Fruit fly (Drosophila melanogaster) whole organism, embryonic: ENCODE measurements around the gene CG31431.

Experiments
- Ada2b ChIP-seq: fragments of 200-800 bp; sonication (Bioruptor generic); IDR thresholded peaks from 2 replicates; pipeline ENCODE4 v1.3.6; 2022; ENCODE audit warnings: missing biosample characterization, missing genetic modification characterization
- CG10321 ChIP-seq: fragments of 200-800 bp; sonication (Bioruptor generic); IDR thresholded peaks from 2 replicates; pipeline ENCODE4 v1.3.6; 2022; ENCODE audit warnings: missing biosample characterization, missing genetic modification characterization
- CG11398 ChIP-seq: fragments of 200-800 bp; sonication (Bioruptor generic); optimal IDR thresholded peaks from 2 replicates; lab custom pipeline; 2016; ENCODE audit warnings: missing biosample characterization, missing genetic modification characterization
- CG11504 ChIP-seq: fragments of 200-800 bp; sonication (Bioruptor generic); optimal IDR thresholded peaks from 3 replicates; lab custom pipeline; 2019; ENCODE audit warnings: missing biosample characterization, mild to moderate bottlenecking, missing genetic modification characterization, moderate library complexity
- CG1233 ChIP-seq: fragments of 200-800 bp; sonication (Bioruptor generic); optimal IDR thresholded peaks from 4 replicates; lab custom pipeline; 2018; ENCODE audit warnings: missing biosample characterization, mild to moderate bottlenecking, missing genetic modification characterization
- CG13287 ChIP-seq: fragments of 200-800 bp; sonication (Bioruptor generic); IDR thresholded peaks from 2 replicates; pipeline ENCODE4 v1.3.6; 2022; ENCODE audit warnings: missing biosample characterization, missing genetic modification characterization; ENCODE audit not compliant: partially characterized antibody
- CG14710 ChIP-seq: fragments of 200-800 bp; sonication (Bioruptor generic); optimal IDR thresholded peaks from 3 replicates; lab custom pipeline; 2019; ENCODE audit warnings: missing biosample characterization, mild to moderate bottlenecking, missing genetic modification characterization, moderate library complexity
- CG15479 ChIP-seq: fragments of 200-800 bp; sonication (Bioruptor generic); optimal IDR thresholded peaks from 3 replicates; lab custom pipeline; 2019; ENCODE audit warnings: missing biosample characterization, mild to moderate bottlenecking, missing genetic modification characterization, moderate library complexity
- CG17186 ChIP-seq: fragments of 200-800 bp; sonication (Bioruptor generic); optimal IDR thresholded peaks from 3 replicates; lab custom pipeline; 2017; ENCODE audit warnings: missing biosample characterization, missing genetic modification reagents, missing genetic modification characterization
- CG17328 ChIP-seq: fragments of 200-800 bp; sonication (Bioruptor generic); IDR thresholded peaks from 2 replicates; pipeline ENCODE4 v1.3.6; 2022; ENCODE audit warnings: missing biosample characterization, missing genetic modification characterization
- CG1832 ChIP-seq: fragments of 200-800 bp; sonication (Bioruptor generic); optimal IDR thresholded peaks from 2 replicates; lab custom pipeline; 2017; ENCODE audit warnings: missing biosample characterization, mild to moderate bottlenecking, missing genetic modification characterization, inconsistent platforms
- CG2199 ChIP-seq: fragments of 200-800 bp; sonication (Bioruptor generic); IDR thresholded peaks from 3 replicates; pipeline ENCODE4 v1.3.6; 2022; ENCODE audit warnings: missing biosample characterization, missing genetic modification characterization
- CG2712 ChIP-seq: fragments of 200-800 bp; optimal IDR thresholded peaks from 3 replicates; lab custom pipeline; 2019; ENCODE audit warnings: missing biosample characterization, mild to moderate bottlenecking, missing genetic modification characterization, moderate library complexity
- CG31441 ChIP-seq: fragments of 200-800 bp; sonication (Bioruptor generic); IDR thresholded peaks from 2 replicates; pipeline ENCODE4 v1.3.6; 2022; ENCODE audit warnings: missing biosample characterization, missing genetic modification characterization
- CG6254 ChIP-seq: fragments of 200-800 bp; sonication (Bioruptor generic); optimal IDR thresholded peaks from 3 replicates; lab custom pipeline; 2017; ENCODE audit warnings: mild to moderate bottlenecking, missing biosample characterization, missing genetic modification reagents, missing genetic modification characterization
- CG6683 ChIP-seq: fragments of 200-800 bp; sonication (Bioruptor generic); optimal IDR thresholded peaks from 2 replicates; lab custom pipeline; 2017; ENCODE audit warnings: missing biosample characterization, mild to moderate bottlenecking, missing genetic modification characterization, missing genetic modification reagents
- CG6813 ChIP-seq: fragments of 200-800 bp; sonication (Bioruptor generic); optimal IDR thresholded peaks from 2 replicates; lab custom pipeline; 2017; ENCODE audit warnings: missing biosample characterization, missing genetic modification characterization, mild to moderate bottlenecking, moderate library complexity, missing genetic modification reagents
- CG7987 ChIP-seq: fragments of 200-800 bp; sonication (Bioruptor generic); optimal IDR thresholded peaks from 2 replicates; lab custom pipeline; 2018; ENCODE audit warnings: missing biosample characterization, mild to moderate bottlenecking, missing genetic modification characterization, moderate library complexity
- CG8924 ChIP-seq: fragments of 200-800 bp; optimal IDR thresholded peaks from 3 replicates; lab custom pipeline; 2019; ENCODE audit warnings: missing biosample characterization, mild to moderate bottlenecking, missing genetic modification characterization, moderate library complexity
- CG9609 ChIP-seq: fragments of 200-800 bp; sonication (Bioruptor generic); optimal IDR thresholded peaks from 3 replicates; lab custom pipeline; 2016; ENCODE audit warnings: missing biosample characterization, missing genetic modification characterization
- CG9817 ChIP-seq: fragments of 200-800 bp; sonication (Bioruptor generic); optimal IDR thresholded peaks from 2 replicates; lab custom pipeline; 2018; ENCODE audit warnings: missing biosample characterization, mild to moderate bottlenecking, missing genetic modification characterization, moderate library complexity
- D ChIP-seq, 2 experiments: fragments of 200-800 bp in 1 of 2; fragments of >200 bp in 1 of 2; sonication (Bioruptor generic) in 1 of 2; optimal IDR thresholded peaks; 2 replicates in 1 of 2; 3 replicates in 1 of 2; lab custom pipeline; 2017; ENCODE audit warnings: mild to moderate bottlenecking in 1 of 2, missing biosample characterization in 1 of 2, missing genetic modification characterization in 1 of 2, missing genetic modification reagents in 1 of 2
- Ets65A ChIP-seq: fragments of 200-800 bp; sonication (Bioruptor generic); peaks from one replicate; lab custom pipeline; 2016; ENCODE audit warnings: missing biosample characterization, missing genetic modification characterization
- GATAe ChIP-seq: fragments of 200-800 bp; sonication (Bioruptor generic); conservative IDR thresholded peaks from 2 replicates; pipeline ENCODE4 v1.3.6; 2022; ENCODE audit warnings: missing biosample characterization, missing genetic modification characterization
- Max ChIP-seq: fragments of 200-800 bp; sonication (Bioruptor generic); optimal IDR thresholded peaks from 2 replicates; lab custom pipeline; 2016; ENCODE audit warnings: missing biosample characterization, mild to moderate bottlenecking, missing genetic modification characterization
- Meics ChIP-seq: fragments of 200-800 bp; sonication (Bioruptor generic); optimal IDR thresholded peaks from 2 replicates; lab custom pipeline; 2017; ENCODE audit warnings: missing biosample characterization, mild to moderate bottlenecking, missing genetic modification characterization
- NFAT ChIP-seq: fragments of 200-800 bp; sonication (Bioruptor generic); IDR thresholded peaks from 2 replicates; pipeline ENCODE4 v1.3.6; 2022; ENCODE audit warnings: missing biosample characterization, missing genetic modification characterization
- Six4 ChIP-seq: fragments of 200-800 bp; sonication (Bioruptor generic); optimal IDR thresholded peaks from 2 replicates; lab custom pipeline; 2016; ENCODE audit warnings: missing biosample characterization, missing genetic modification characterization
- Sox100B ChIP-seq: fragments of 200-800 bp; sonication (Bioruptor generic); optimal IDR thresholded peaks from 3 replicates; lab custom pipeline; 2018; ENCODE audit warnings: missing biosample characterization, mild to moderate bottlenecking, missing genetic modification characterization
- Xrp1 ChIP-seq: fragments of 200-800 bp; sonication (Bioruptor generic); IDR thresholded peaks from 2 replicates; pipeline ENCODE4 v1.3.6; 2022; ENCODE audit warnings: missing biosample characterization, missing genetic modification characterization
- abd-A ChIP-seq: fragments of 200-800 bp; sonication (Bioruptor generic); optimal IDR thresholded peaks from 3 replicates; lab custom pipeline; 2019; ENCODE audit warnings: missing biosample characterization, mild to moderate bottlenecking, missing genetic modification characterization, moderate library complexity
- chif ChIP-seq, 2 experiments: fragments of 200-800 bp; sonication (Bioruptor generic); optimal IDR thresholded peaks; 3 replicates each; lab custom pipeline; 2016; ENCODE audit warnings: missing biosample characterization in 2 of 2, missing genetic modification characterization in 2 of 2
- chm ChIP-seq: fragments of 200-800 bp; sonication (Bioruptor generic); IDR thresholded peaks from 2 replicates; pipeline ENCODE4 v1.3.6; 2022; ENCODE audit warnings: missing biosample characterization, missing genetic modification characterization
- crc ChIP-seq: fragments of 200-800 bp; sonication (Bioruptor generic); optimal IDR thresholded peaks from 2 replicates; lab custom pipeline; 2016; ENCODE audit warnings: missing biosample characterization, missing genetic modification characterization
- crol ChIP-seq: fragments of 200-800 bp; sonication (Bioruptor generic); IDR thresholded peaks from 2 replicates; pipeline ENCODE4 v1.3.6; 2022; ENCODE audit warnings: missing biosample characterization, missing genetic modification characterization
- emc ChIP-seq: fragments of 200-800 bp; sonication (Bioruptor generic); optimal IDR thresholded peaks from 2 replicates; lab custom pipeline; 2016; ENCODE audit warnings: missing biosample characterization, missing genetic modification characterization
- ems ChIP-seq: fragments of 200-800 bp; sonication (Bioruptor generic); optimal IDR thresholded peaks from 3 replicates; lab custom pipeline; 2016; ENCODE audit warnings: missing biosample characterization, missing genetic modification characterization
- en ChIP-seq: fragments of 200-800 bp; sonication (Bioruptor generic); optimal IDR thresholded peaks from 2 replicates; lab custom pipeline; 2016; ENCODE audit warnings: missing biosample characterization, missing genetic modification characterization
- fd96Cb ChIP-seq: fragments of 200-800 bp; sonication (Bioruptor generic); optimal IDR thresholded peaks from 2 replicates; lab custom pipeline; 2018; ENCODE audit warnings: missing biosample characterization, mild to moderate bottlenecking, missing genetic modification characterization, moderate library complexity
- fru ChIP-seq: fragments of >200 bp; optimal IDR thresholded peaks from 2 replicates; lab custom pipeline; 2017
- gce ChIP-seq: fragments of 200-800 bp; sonication (Bioruptor generic); IDR thresholded peaks from 3 replicates; pipeline ENCODE4 v1.3.6; 2022; ENCODE audit warnings: missing biosample characterization, missing genetic modification characterization
- gem ChIP-seq: fragments of 200-800 bp; sonication (Bioruptor generic); optimal IDR thresholded peaks from 2 replicates; lab custom pipeline; 2019; ENCODE audit warnings: missing biosample characterization, mild to moderate bottlenecking, missing genetic modification characterization, moderate library complexity
- lilli ChIP-seq: fragments of 200-800 bp; sonication (Bioruptor generic); optimal IDR thresholded peaks from 3 replicates; lab custom pipeline; 2016; ENCODE audit warnings: missing biosample characterization, missing genetic modification characterization
- lola ChIP-seq, 3 experiments: fragments of >200 bp in 2 of 3; fragments of 200-800 bp in 1 of 3; sonication (Bioruptor generic) in 1 of 3; optimal IDR thresholded peaks; 2 replicates each; lab custom pipeline; 2017 to 2019; ENCODE audit warnings: missing biosample characterization in 3 of 3, missing genetic modification characterization in 3 of 3, mild to moderate bottlenecking in 1 of 3, moderate library complexity in 1 of 3
- nom ChIP-seq: fragments of 200-800 bp; sonication (Bioruptor generic); optimal IDR thresholded peaks from 2 replicates; lab custom pipeline; 2017; ENCODE audit warnings: missing biosample characterization, missing genetic modification characterization, mild to moderate bottlenecking, moderate library complexity, missing genetic modification reagents
- sens ChIP-seq: fragments of 200-800 bp; sonication (Bioruptor generic); peaks from one replicate; lab custom pipeline; 2016; ENCODE audit warnings: missing biosample characterization, missing genetic modification characterization
- slou ChIP-seq: fragments of 200-800 bp; sonication (Bioruptor generic); optimal IDR thresholded peaks from 3 replicates; lab custom pipeline; 2016; ENCODE audit warnings: missing biosample characterization, missing genetic modification characterization
- yki ChIP-seq: fragments of >200 bp; optimal IDR thresholded peaks from 3 replicates; lab custom pipeline; 2018
- z ChIP-seq: fragments of 200-800 bp; sonication (Bioruptor generic); IDR thresholded peaks from 3 replicates; pipeline ENCODE4 v1.3.6; 2022; ENCODE audit warnings: missing biosample characterization, missing genetic modification characterization

CG31431 gene

dm6 chr3R:21824407-21825006 is 46.0 kb upstream of the CG31431 start:
- TF ChIP-seq Ada2b (0 out of 2 replicates have a peak, but pooled peaks have one; percentile 3), nom (GFP tag; lab: Kevin White, UChicago) (peak; percentile 88), CG15479 (GFP tag; lab: Kevin White, UChicago) (peak; percentile 10), slou (no peak), Meics (GFP tag; lab: Kevin White, UChicago) (no peak), crol (GFP tag; lab: Robert Waterston, UW) (peak; percentile 89), CG1832 (GFP tag; lab: Kevin White, UChicago) (peak; percentile 76), NFAT (GFP tag; lab: Robert Waterston, UW) (no peak), Ets65A (GFP tag; lab: Kevin White, UChicago) (peak; percentile 62), D (optimal IDR thresholded peaks at IDR 0.05; lab: Kevin White, UChicago) (peak; percentile 87), D (GFP tag; optimal IDR thresholded peaks at IDR 0.05; lab: Kevin White, UChicago) (no peak), CG2199 (GFP tag; lab: Robert Waterston, UW) (0 out of 3 replicates have a peak, but pooled peaks have one; percentile 43), z (GFP tag; lab: Robert Waterston, UW) (peak; percentile 63; the same call in 2 of the 3 replicates), CG10321 (GFP tag; lab: Robert Waterston, UW) (peak; percentile 50; the same call in 1 of the 2 replicates), yki (lab: Kevin White, UChicago) (no peak), abd-A (tag; lab: Kevin White, UChicago) (no peak)

dm6 chr3R:21825140-21825539 is 45.3 kb upstream of the CG31431 start:
- peak; percentile 35; the same call in 1 of the 2 replicates for TF ChIP-seq CG31441
- no peak for TF ChIP-seq CG9609 (GFP tag; lab: Kevin White, UChicago)
- TF ChIP-seq CG13287, result no peak
- no peak for TF ChIP-seq CG17328 (GFP tag; lab: Robert Waterston, UW)
- no peak for TF ChIP-seq fru (lab: Kevin White, UChicago)
- TF ChIP-seq CG6813 (GFP tag; lab: Kevin White, UChicago), result peak; percentile 44
- no peak for TF ChIP-seq CG15479 (GFP tag; lab: Kevin White, UChicago)
- TF ChIP-seq sens (GFP tag; lab: Kevin White, UChicago), result peak; percentile 79
- no peak for TF ChIP-seq chif (GFP tag; optimal IDR thresholded peaks at IDR 0.05; lab: Kevin White, UChicago)
- no peak for TF ChIP-seq CG11398 (GFP tag; lab: Kevin White, UChicago)
- peak; percentile 61 for TF ChIP-seq CG1233 (GFP tag; lab: Kevin White, UChicago)
- TF ChIP-seq CG6254, result no peak
- TF ChIP-seq crc, result no peak
- TF ChIP-seq lola (GFP tag; optimal IDR thresholded peaks at IDR 0.05; lab: Kevin White, UChicago), result peak in 1 of 3 experiments; percentile 41
- TF ChIP-seq CG8924 (tag; lab: Kevin White, UChicago), result peak; percentile 22
- no peak for TF ChIP-seq gce
- TF ChIP-seq Sox100B (GFP tag; lab: Kevin White, UChicago), result peak; percentile 38
- TF ChIP-seq CG6683 (GFP tag; lab: Kevin White, UChicago), result no peak
- peak; percentile 67 for TF ChIP-seq Xrp1 (GFP tag; lab: Robert Waterston, UW)
- no peak for TF ChIP-seq CG9817
- no peak for TF ChIP-seq GATAe (GFP tag; lab: Robert Waterston, UW)
- TF ChIP-seq emc (GFP tag; lab: Kevin White, UChicago), result no peak
- TF ChIP-seq CG2712 (tag; lab: Kevin White, UChicago), result peak; percentile 0
- TF ChIP-seq CG14710 (tag; lab: Kevin White, UChicago), result peak; percentile 79
- no peak for TF ChIP-seq Six4
- TF ChIP-seq Max (GFP tag; lab: Kevin White, UChicago), result no peak
- peak; percentile 35; the same call in 1 of the 2 replicates for TF ChIP-seq chm (GFP tag; lab: Robert Waterston, UW)
- TF ChIP-seq CG17186 (GFP tag; lab: Kevin White, UChicago), result no peak
- TF ChIP-seq CG7987, result peak; percentile 2
- TF ChIP-seq gem (tag; lab: Kevin White, UChicago), result peak; percentile 15
- TF ChIP-seq en, result no peak
- no peak for TF ChIP-seq lilli (GFP tag; lab: Kevin White, UChicago)
- peak; percentile 27 for TF ChIP-seq fd96Cb
- TF ChIP-seq ems (GFP tag; lab: Kevin White, UChicago), result no peak
- peak; percentile 18 for TF ChIP-seq CG11504 (tag; lab: Kevin White, UChicago)
